Fruit fly (Drosophila melanogaster) whole organism, prepupa: Measurements from ENCODE around the gene SKIP.
A peak's percentile ranks its signal among the peaks of the same experiment; 100 is the strongest.

ENCODE experiments used
- CG10631 ChIP-seq: fragments of 200-800 bp; sonication (Bioruptor generic); optimal IDR thresholded peaks from 2 replicates; lab custom pipeline; 2016; ENCODE audit warnings: missing biosample characterization, missing genetic modification characterization
- CG10669 ChIP-seq: fragments of 200-800 bp; sonication (Bioruptor generic); optimal IDR thresholded peaks from 3 replicates; lab custom pipeline; 2018; ENCODE audit warnings: missing biosample characterization, mild to moderate bottlenecking, missing genetic modification characterization, moderate library complexity
- CG11294 ChIP-seq: fragments of 200-800 bp; sonication (Bioruptor generic); IDR thresholded peaks from 2 replicates; pipeline ENCODE4 v1.3.6; 2022; ENCODE audit warnings: missing biosample characterization, missing genetic modification characterization
- CG11762 ChIP-seq: fragments of 200-800 bp; sonication (Bioruptor generic); optimal IDR thresholded peaks from 3 replicates; lab custom pipeline; 2016; ENCODE audit warnings: missing biosample characterization, missing genetic modification characterization; ENCODE audit not compliant: insufficient read depth
- CG11902 ChIP-seq: fragments of 200-800 bp; sonication (Bioruptor generic); optimal IDR thresholded peaks from 3 replicates; lab custom pipeline; 2016; ENCODE audit warnings: missing biosample characterization, missing genetic modification characterization
- CG15336 ChIP-seq: fragments of 200-800 bp; sonication (Bioruptor generic); IDR thresholded peaks from 2 replicates; pipeline ENCODE4 v1.3.6; 2022; ENCODE audit warnings: missing biosample characterization, missing genetic modification characterization
- CG1621 ChIP-seq: fragments of 200-800 bp; sonication (Bioruptor generic); optimal IDR thresholded peaks from 3 replicates; lab custom pipeline; 2018; ENCODE audit warnings: missing biosample characterization, mild to moderate bottlenecking, missing genetic modification characterization
- CG16779 ChIP-seq: fragments of 200-800 bp; sonication (Bioruptor generic); optimal IDR thresholded peaks from 3 replicates; lab custom pipeline; 2017; ENCODE audit warnings: missing biosample characterization, mild to moderate bottlenecking, missing genetic modification characterization
- CG3032 ChIP-seq: fragments of 200-800 bp; optimal IDR thresholded peaks from 2 replicates; lab custom pipeline; 2019; ENCODE audit warnings: missing biosample characterization, mild to moderate bottlenecking, missing genetic modification characterization, moderate library complexity
- CG31627 ChIP-seq: fragments of 200-800 bp; sonication (Bioruptor generic); optimal IDR thresholded peaks from 3 replicates; lab custom pipeline; 2016; ENCODE audit warnings: missing biosample characterization, missing genetic modification characterization
- CG32006 ChIP-seq: fragments of 200-800 bp; sonication (Bioruptor generic); optimal IDR thresholded peaks from 3 replicates; lab custom pipeline; 2017; ENCODE audit warnings: missing biosample characterization, mild to moderate bottlenecking, missing genetic modification characterization
- CG34406 ChIP-seq: fragments of 200-800 bp; sonication (Bioruptor generic); optimal IDR thresholded peaks from 3 replicates; lab custom pipeline; 2016; ENCODE audit warnings: missing biosample characterization, missing genetic modification characterization
- CG3919 ChIP-seq: fragments of 200-800 bp; sonication (Bioruptor generic); optimal IDR thresholded peaks from 3 replicates; lab custom pipeline; 2016; ENCODE audit warnings: missing biosample characterization, missing genetic modification characterization
- CG4318 ChIP-seq: fragments of 200-800 bp; sonication (Bioruptor generic); optimal IDR thresholded peaks from 3 replicates; lab custom pipeline; 2017; ENCODE audit warnings: missing biosample characterization, mild to moderate bottlenecking, missing genetic modification characterization
- CG6163 ChIP-seq: fragments of 200-800 bp; sonication (Bioruptor generic); IDR thresholded peaks from 3 replicates; pipeline ENCODE4 v1.3.6; 2022; ENCODE audit warnings: missing biosample characterization, missing genetic modification characterization
- CG6276 ChIP-seq: fragments of 200-800 bp; sonication (Bioruptor generic); optimal IDR thresholded peaks from 2 replicates; lab custom pipeline; 2017; ENCODE audit warnings: missing biosample characterization, mild to moderate bottlenecking, missing genetic modification characterization
- CG6792 ChIP-seq: fragments of 200-800 bp; sonication (Bioruptor generic); optimal IDR thresholded peaks from 3 replicates; lab custom pipeline; 2016; ENCODE audit warnings: missing biosample characterization, missing genetic modification characterization
- CG6808 ChIP-seq: fragments of 200-800 bp; sonication (Bioruptor generic); optimal IDR thresholded peaks from 3 replicates; lab custom pipeline; 2017; ENCODE audit warnings: missing biosample characterization, missing genetic modification characterization, mild to moderate bottlenecking, moderate library complexity, missing genetic modification reagents
- CG6854 ChIP-seq: fragments of 200-800 bp; sonication (Bioruptor generic); optimal IDR thresholded peaks from 2 replicates; lab custom pipeline; 2017; ENCODE audit warnings: missing biosample characterization, mild to moderate bottlenecking, missing genetic modification characterization
- CG7368 ChIP-seq: fragments of 200-800 bp; sonication (Bioruptor generic); optimal IDR thresholded peaks from 3 replicates; lab custom pipeline; 2016; ENCODE audit warnings: missing biosample characterization, missing genetic modification characterization
- CG8119 ChIP-seq: fragments of 200-800 bp; sonication (Bioruptor generic); IDR thresholded peaks from 3 replicates; pipeline ENCODE4 v1.3.6; 2022; ENCODE audit warnings: missing biosample characterization, missing genetic modification characterization
- CG8319 ChIP-seq: fragments of 200-800 bp; sonication (Bioruptor generic); optimal IDR thresholded peaks from 3 replicates; lab custom pipeline; 2016; ENCODE audit warnings: missing biosample characterization, missing genetic modification characterization
- CG8632 ChIP-seq: fragments of 200-800 bp; sonication (Bioruptor generic); optimal IDR thresholded peaks from 3 replicates; lab custom pipeline; 2016; ENCODE audit warnings: missing biosample characterization, missing genetic modification characterization
- CG9139 ChIP-seq: fragments of 200-800 bp; sonication (Bioruptor generic); optimal IDR thresholded peaks from 3 replicates; lab custom pipeline; 2017; ENCODE audit warnings: missing biosample characterization, mild to moderate bottlenecking, missing genetic modification characterization
- Eip78C ChIP-seq: fragments of 200-800 bp; sonication (Bioruptor generic); peaks from one replicate; lab custom pipeline; 2016; ENCODE audit warnings: missing biosample characterization, missing genetic modification characterization
- Eip93F ChIP-seq: fragments of 200-800 bp; sonication (Bioruptor generic); optimal IDR thresholded peaks from 2 replicates; lab custom pipeline; 2016; ENCODE audit warnings: missing biosample characterization, mild to moderate bottlenecking, missing genetic modification characterization
- Ets21C ChIP-seq: fragments of 200-800 bp; sonication (Bioruptor generic); optimal IDR thresholded peaks from 3 replicates; lab custom pipeline; 2016; ENCODE audit warnings: missing biosample characterization, missing genetic modification characterization
- Gug ChIP-seq: fragments of 200-800 bp; sonication (Bioruptor generic); IDR thresholded peaks from 2 replicates; pipeline ENCODE4 v1.3.6; 2022; ENCODE audit warnings: missing biosample characterization, missing genetic modification characterization
- Hr38 ChIP-seq: sonication (Bioruptor generic); optimal IDR thresholded peaks from 2 replicates; lab custom pipeline; 2016; ENCODE audit warnings: missing biosample characterization, missing genetic modification characterization
- Hr39 ChIP-seq: fragments of 200-800 bp; sonication (Bioruptor generic); optimal IDR thresholded peaks from 2 replicates; lab custom pipeline; 2016; ENCODE audit warnings: missing biosample characterization, missing genetic modification characterization
- Hr4 ChIP-seq: fragments of 200-800 bp; sonication (Bioruptor generic); optimal IDR thresholded peaks from 3 replicates; lab custom pipeline; 2016; ENCODE audit warnings: missing biosample characterization, missing genetic modification characterization
- Lpt ChIP-seq: fragments of 200-800 bp; sonication (Bioruptor generic); optimal IDR thresholded peaks from 3 replicates; lab custom pipeline; 2016; ENCODE audit warnings: missing biosample characterization, missing genetic modification characterization
- Sox102F ChIP-seq: fragments of 200-800 bp; sonication (Bioruptor generic); optimal IDR thresholded peaks from 2 replicates; lab custom pipeline; 2016; ENCODE audit warnings: missing biosample characterization, mild to moderate bottlenecking, missing genetic modification characterization
- Sox14 ChIP-seq: fragments of 200-800 bp; sonication (Bioruptor generic); optimal IDR thresholded peaks from 3 replicates; lab custom pipeline; 2016; ENCODE audit warnings: missing biosample characterization, missing genetic modification characterization
- achi ChIP-seq: fragments of 200-800 bp; sonication (Bioruptor generic); optimal IDR thresholded peaks from 3 replicates; lab custom pipeline; 2016; ENCODE audit warnings: missing biosample characterization, missing genetic modification characterization
- acj6 ChIP-seq: fragments of 200-800 bp; sonication (Bioruptor generic); optimal IDR thresholded peaks from 3 replicates; lab custom pipeline; 2016; ENCODE audit warnings: missing biosample characterization, missing genetic modification characterization
- cyc ChIP-seq: fragments of 200-800 bp; sonication (Bioruptor generic); optimal IDR thresholded peaks from 3 replicates; lab custom pipeline; 2016; ENCODE audit warnings: missing biosample characterization, missing genetic modification characterization
- dac ChIP-seq: fragments of 200-800 bp; sonication (Bioruptor generic); optimal IDR thresholded peaks from 2 replicates; lab custom pipeline; 2017; ENCODE audit warnings: missing biosample characterization, mild to moderate bottlenecking, missing genetic modification characterization
- dsx ChIP-seq: fragments of 200-800 bp; optimal IDR thresholded peaks from 3 replicates; lab custom pipeline; 2019; ENCODE audit warnings: missing biosample characterization, mild to moderate bottlenecking, missing genetic modification characterization, moderate library complexity; ENCODE audit not compliant: poor library complexity, severe bottlenecking
- eg ChIP-seq: fragments of 200-800 bp; sonication (Bioruptor generic); IDR thresholded peaks from 3 replicates; pipeline ENCODE4 v1.3.6; 2022; ENCODE audit warnings: missing biosample characterization, missing genetic modification characterization
- fd59A ChIP-seq: fragments of 200-800 bp; sonication (Bioruptor generic); optimal IDR thresholded peaks from 2 replicates; lab custom pipeline; 2017; ENCODE audit warnings: missing biosample characterization, mild to moderate bottlenecking, missing genetic modification characterization, missing genetic modification reagents
- lz ChIP-seq: fragments of 200-800 bp; sonication (Bioruptor generic); optimal IDR thresholded peaks from 3 replicates; lab custom pipeline; 2016; ENCODE audit warnings: missing biosample characterization, missing genetic modification characterization
- pdm3 ChIP-seq: fragments of 200-800 bp; sonication (Bioruptor generic); optimal IDR thresholded peaks from 3 replicates; lab custom pipeline; 2016; ENCODE audit warnings: missing biosample characterization, missing genetic modification characterization
- salr ChIP-seq, 2 experiments: fragments of 200-800 bp; sonication (Bioruptor generic); optimal IDR thresholded peaks; 3 replicates each; lab custom pipeline; 2016 to 2018; ENCODE audit warnings: missing biosample characterization in 2 of 2, missing genetic modification characterization in 2 of 2, mild to moderate bottlenecking in 1 of 2
- ss ChIP-seq, 2 experiments: fragments of 200-800 bp; sonication (Bioruptor generic); optimal IDR thresholded peaks; 2 replicates in 1 of 2; 3 replicates in 1 of 2; lab custom pipeline; 2017 to 2018; ENCODE audit warnings: mild to moderate bottlenecking in 2 of 2, missing biosample characterization in 2 of 2, missing genetic modification characterization in 2 of 2, moderate library complexity in 1 of 2
- svp ChIP-seq: fragments of 200-800 bp; sonication (Bioruptor generic); peaks from one replicate; lab custom pipeline; 2016; ENCODE audit warnings: missing biosample characterization, missing genetic modification characterization
- vri ChIP-seq: fragments of 200-800 bp; sonication (Bioruptor generic); optimal IDR thresholded peaks from 3 replicates; lab custom pipeline; 2016; ENCODE audit warnings: missing biosample characterization, mild to moderate bottlenecking, missing genetic modification characterization

SKIP gene

dm6 chr3R:22148274-22148673 lies 14.6 kb downstream of the SKIP start:
- TF ChIP-seq CG32006 (GFP tag; lab: Kevin White, UChicago) (peak; percentile 61), CG8119 (GFP tag; lab: Robert Waterston, UW) (peak; percentile 51; the same call in 1 of the 3 replicates), CG10631 (GFP tag; lab: Kevin White, UChicago) (no peak), Ets21C (GFP tag; lab: Kevin White, UChicago) (no peak), CG16779 (tag; lab: Kevin White, UChicago) (no peak), CG34406 (GFP tag; lab: Kevin White, UChicago) (no peak), CG11294 (GFP tag; lab: Robert Waterston, UW) (no peak), eg (GFP tag; lab: Robert Waterston, UW) (no peak), cyc (GFP tag; lab: Kevin White, UChicago) (no peak), Hr39 (GFP tag; lab: Kevin White, UChicago) (no peak), CG6163 (no peak), fd59A (GFP tag; lab: Kevin White, UChicago) (no peak), CG6854 (no peak), CG4318 (GFP tag; lab: Kevin White, UChicago) (peak; percentile 17), Gug (GFP tag; lab: Robert Waterston, UW) (peak; percentile 14; the same call in 1 of the 2 replicates), ss (GFP tag; optimal IDR thresholded peaks at IDR 0.05; lab: Kevin White, UChicago) (no peak), CG6808 (GFP tag; lab: Kevin White, UChicago) (no peak), Sox102F (GFP tag; lab: Kevin White, UChicago) (no peak), CG6792 (GFP tag; lab: Kevin White, UChicago) (no peak), Lpt (GFP tag; lab: Kevin White, UChicago) (no peak), Hr4 (peak; percentile 53), CG15336 (GFP tag; lab: Robert Waterston, UW) (0 out of 2 replicates have a peak, but pooled peaks have one; percentile 18), CG3032 (tag; lab: Kevin White, UChicago) (no peak), dsx (GFP tag; lab: Kevin White, UChicago) (no peak), CG7368 (GFP tag; lab: Kevin White, UChicago) (no peak), pdm3 (GFP tag; lab: Kevin White, UChicago) (no peak), Eip93F (GFP tag; lab: Kevin White, UChicago) (no peak), CG9139 (GFP tag; lab: Kevin White, UChicago) (no peak), CG11762 (GFP tag; lab: Kevin White, UChicago) (no peak), Sox14 (GFP tag; lab: Kevin White, UChicago) (no peak), Eip78C (GFP tag; lab: Kevin White, UChicago) (peak; percentile 61), CG8319 (GFP tag; lab: Kevin White, UChicago) (no peak), CG1621 (tag; lab: Kevin White, UChicago) (no peak), acj6 (GFP tag; lab: Kevin White, UChicago) (no peak), svp (GFP tag; lab: Kevin White, UChicago) (peak; percentile 61), CG31627 (GFP tag; lab: Kevin White, UChicago) (no peak), salr (GFP tag; optimal IDR thresholded peaks at IDR 0.05; lab: Kevin White, UChicago) (no peak)

DNA sequence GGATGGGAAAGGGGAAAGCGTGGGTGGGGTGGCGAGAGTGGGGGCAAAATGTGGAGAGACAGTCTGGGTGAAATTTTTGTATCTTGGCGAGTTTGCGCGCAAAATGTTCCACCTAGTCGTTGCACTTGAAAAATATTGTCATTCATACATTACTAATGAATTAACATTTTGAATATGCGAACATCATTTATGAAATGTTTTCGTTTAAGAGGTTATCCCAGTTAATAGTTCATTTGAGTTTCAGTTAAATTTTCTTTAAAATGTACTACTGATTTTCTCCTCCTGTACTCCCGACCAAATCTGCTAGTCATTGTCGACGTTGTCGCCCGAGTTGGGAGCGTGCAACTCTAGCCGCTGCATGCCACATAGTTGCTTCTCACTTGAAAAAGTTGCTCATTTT lies 16.3 kb downstream of the SKIP start:
- TF ChIP-seq CG10669 (peak; percentile 22), achi (GFP tag; lab: Kevin White, UChicago) (peak; percentile 47), CG10631 (GFP tag; lab: Kevin White, UChicago) (peak; percentile 55), CG3919 (GFP tag; lab: Kevin White, UChicago) (peak; percentile 58), Hr38 (GFP tag; lab: Kevin White, UChicago) (no peak), Sox14 (GFP tag; lab: Kevin White, UChicago) (peak; percentile 52), CG31627 (GFP tag; lab: Kevin White, UChicago) (no peak), CG6276 (GFP tag; lab: Kevin White, UChicago) (peak; percentile 75), Gug (GFP tag; lab: Robert Waterston, UW) (peak; percentile 59; the same call in 1 of the 2 replicates), CG3032 (tag; lab: Kevin White, UChicago) (peak; percentile 17), Eip78C (GFP tag; lab: Kevin White, UChicago) (peak; percentile 81), vri (GFP tag; lab: Kevin White, UChicago) (no peak), lz (GFP tag; lab: Kevin White, UChicago) (no peak), dac (peak; percentile 64), Hr39 (GFP tag; lab: Kevin White, UChicago) (no peak), Lpt (GFP tag; lab: Kevin White, UChicago) (peak; percentile 71), CG11902 (GFP tag; lab: Kevin White, UChicago) (no peak), CG11294 (GFP tag; lab: Robert Waterston, UW) (peak; percentile 44), CG32006 (GFP tag; lab: Kevin White, UChicago) (peak; percentile 90), CG8119 (GFP tag; lab: Robert Waterston, UW) (peak; percentile 87), CG4318 (GFP tag; lab: Kevin White, UChicago) (peak; percentile 80), CG6854 (no peak), eg (GFP tag; lab: Robert Waterston, UW) (peak; percentile 82), cyc (GFP tag; lab: Kevin White, UChicago) (no peak), Ets21C (GFP tag; lab: Kevin White, UChicago) (no peak), Sox102F (GFP tag; lab: Kevin White, UChicago) (no peak), salr (GFP tag; optimal IDR thresholded peaks at IDR 0.05; lab: Kevin White, UChicago) (peak in 1 of 2 experiments; percentile 56), dsx (GFP tag; lab: Kevin White, UChicago) (peak; percentile 24), CG8632 (GFP tag; lab: Kevin White, UChicago) (no peak)
